Worm (Caenorhabditis elegans): ENCODE measurements around the gene kin-16.

Gene kin-16

DNA sequence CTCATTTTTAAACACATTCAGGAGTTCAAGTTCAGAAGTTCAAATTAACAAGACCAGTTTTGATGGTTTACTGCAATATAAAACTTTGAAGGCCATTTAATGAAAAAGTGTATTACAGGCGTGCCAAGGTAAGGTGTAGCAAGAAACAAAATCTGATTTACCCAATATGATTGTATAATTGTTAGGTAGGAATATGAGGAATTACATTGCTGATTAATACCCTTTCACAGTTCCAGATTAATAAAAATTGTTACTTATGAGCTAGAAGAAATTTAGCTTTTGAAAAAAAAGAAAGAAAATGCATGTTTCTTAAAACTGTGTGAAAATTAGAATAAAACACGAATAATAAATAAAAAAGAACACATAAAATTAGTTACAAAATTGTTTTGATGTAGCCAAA, 2.3 kb downstream of the kin-16 start, which contains the start of gene kin-15:
Gene kin-15 (minus strand): TSS at position 101 of the 400 bp plus-strand sequence.
- TF ChIP-seq drap-1 (GFP tag; optimal IDR thresholded peaks at IDR 0.05), result no peak
- no peak for TF ChIP-seq nhr-76 (tag; optimal IDR thresholded peaks at IDR 0.05)
- no peak for TF ChIP-seq lin-13 (tag; optimal IDR thresholded peaks at IDR 0.05)
- no peak for TF ChIP-seq ztf-11 (tag; optimal IDR thresholded peaks at IDR 0.05)
- TF ChIP-seq lsy-2 (tag; optimal IDR thresholded peaks at IDR 0.05), result no peak
- no peak for TF ChIP-seq sem-2 (GFP tag; optimal IDR thresholded peaks at IDR 0.05)
- no peak for TF ChIP-seq unc-62 (GFP tag; optimal IDR thresholded peaks at IDR 0.05)
- no peak for TF ChIP-seq tbx-8 (GFP tag; optimal IDR thresholded peaks at IDR 0.05)
- no peak for TF ChIP-seq nhr-12 (tag; optimal IDR thresholded peaks at IDR 0.05)
- no peak for TF ChIP-seq M03D4.4 (tag; optimal IDR thresholded peaks at IDR 0.05)
- TF ChIP-seq sptf-1 (tag; optimal IDR thresholded peaks at IDR 0.05), result no peak
- TF ChIP-seq ham-2 (GFP tag; optimal IDR thresholded peaks at IDR 0.05), result no peak
- no peak for TF ChIP-seq elt-3 (tag; optimal IDR thresholded peaks at IDR 0.05)
- TF ChIP-seq unc-39 (tag; optimal IDR thresholded peaks at IDR 0.05), result no peak
- TF ChIP-seq elt-1 (tag; optimal IDR thresholded peaks at IDR 0.05; ENCODE audit: borderline replicate concordance, insufficient read depth), result no peak
- TF ChIP-seq zip-8 (tag; optimal IDR thresholded peaks at IDR 0.05), result no peak

DNA sequence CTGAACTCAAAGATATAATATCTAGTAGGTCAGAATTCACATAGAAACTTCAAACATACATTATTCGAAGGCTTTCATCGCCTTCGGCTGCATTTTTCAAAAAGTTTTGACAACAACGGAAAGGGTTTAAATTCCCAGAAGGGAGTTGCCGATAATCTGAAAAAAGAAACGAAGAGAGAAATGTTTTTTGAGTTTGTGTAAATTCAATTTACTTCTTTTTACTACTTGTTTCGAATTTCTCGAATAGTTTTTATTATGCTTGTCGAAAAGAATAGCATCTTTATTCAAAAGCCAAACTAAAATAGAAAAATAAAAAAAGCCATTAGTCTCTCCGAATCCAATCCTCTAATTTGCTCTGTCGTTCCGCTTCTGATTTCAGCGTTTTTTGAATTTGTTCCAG, 4.8 kb downstream of the kin-16 start:
- TF ChIP-seq elt-3 (tag; optimal IDR thresholded peaks at IDR 0.05) (no peak), lsy-2 (tag; optimal IDR thresholded peaks at IDR 0.05) (no peak), ces-1 (GFP tag; optimal IDR thresholded peaks at IDR 0.05) (peak; percentile 27), lin-13 (tag; optimal IDR thresholded peaks at IDR 0.05) (no peak)

DNA sequence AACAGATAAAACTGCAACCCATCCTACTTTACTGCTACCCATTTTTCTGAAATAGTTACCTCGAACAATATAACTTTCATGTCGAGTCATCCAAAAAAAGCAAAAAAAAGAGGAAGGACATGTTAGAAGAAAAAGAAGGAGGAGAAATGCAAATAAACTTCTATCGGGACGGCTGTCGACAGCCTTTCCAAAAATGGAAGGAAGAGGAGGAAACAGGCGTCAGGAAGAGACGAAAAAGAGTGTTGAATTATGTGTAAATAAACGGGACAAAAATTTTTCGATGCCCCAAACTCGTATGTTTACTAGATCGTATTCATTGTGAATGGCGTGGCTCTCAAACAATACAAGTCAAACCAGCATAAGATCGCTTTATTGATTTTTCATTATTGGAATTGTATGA, 8.3 kb downstream of the kin-16 start, which contains the start of gene M176.5:
Gene M176.5 (minus strand): TSS at position 101 of the 400 bp plus-strand sequence.
- no peak for TF ChIP-seq ceh-39 (tag; optimal IDR thresholded peaks at IDR 0.05)
- TF ChIP-seq unc-62 (GFP tag; optimal IDR thresholded peaks at IDR 0.05), result no peak
- TF ChIP-seq sem-2 (GFP tag; optimal IDR thresholded peaks at IDR 0.05), result no peak
- no peak for TF ChIP-seq drap-1 (GFP tag; optimal IDR thresholded peaks at IDR 0.05)
- TF ChIP-seq pha-4 (tag; optimal IDR thresholded peaks at IDR 0.05), result no peak
- no peak for TF ChIP-seq M03D4.4 (tag; optimal IDR thresholded peaks at IDR 0.05)
- no peak for TF ChIP-seq ceh-43 (GFP tag; optimal IDR thresholded peaks at IDR 0.05)
- no peak for TF ChIP-seq tbx-8 (GFP tag; optimal IDR thresholded peaks at IDR 0.05)
- TF ChIP-seq hlh-1 (tag; optimal IDR thresholded peaks at IDR 0.05), result no peak
- no peak for TF ChIP-seq lin-32 (GFP tag; optimal IDR thresholded peaks at IDR 0.05)
- TF ChIP-seq zip-8 (tag; optimal IDR thresholded peaks at IDR 0.05), result no peak
- no peak for TF ChIP-seq nhr-12 (tag; optimal IDR thresholded peaks at IDR 0.05)
- TF ChIP-seq nhr-76 (tag; optimal IDR thresholded peaks at IDR 0.05), result no peak
- TF ChIP-seq bed-3 (GFP tag; optimal IDR thresholded peaks at IDR 0.05), result no peak

DNA sequence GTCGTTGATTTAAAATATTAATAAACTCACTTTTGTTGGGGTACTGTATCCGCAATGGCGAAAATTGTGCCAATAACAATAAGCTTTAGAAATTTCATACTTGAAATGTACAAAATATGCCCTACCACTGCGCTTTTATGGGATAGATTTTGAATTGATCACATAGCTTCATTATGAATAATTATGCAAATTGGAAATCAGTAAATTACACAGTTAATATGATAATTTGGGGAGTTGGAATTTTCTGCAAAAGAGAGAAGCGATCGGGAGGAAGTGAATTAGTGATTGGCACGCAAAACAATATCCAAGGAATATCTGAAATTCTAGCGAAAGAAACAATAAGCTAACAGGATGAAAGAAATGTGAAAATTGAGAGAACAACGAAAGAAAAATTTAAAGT, 9.8 kb downstream of the kin-16 start, which contains the start of gene M176.10:
Gene M176.10 (minus strand): TSS at position 101 of the 400 bp plus-strand sequence.
- TF ChIP-seq nhr-76 (tag; optimal IDR thresholded peaks at IDR 0.05), result no peak
- no peak for TF ChIP-seq mab-5 (tag; optimal IDR thresholded peaks at IDR 0.05)
- TF ChIP-seq tbx-8 (GFP tag; optimal IDR thresholded peaks at IDR 0.05), result no peak
- no peak for TF ChIP-seq mls-2 (tag; optimal IDR thresholded peaks at IDR 0.05)
- TF ChIP-seq cnd-1 (tag; optimal IDR thresholded peaks at IDR 0.05), result no peak
- TF ChIP-seq nhr-237 (tag; optimal IDR thresholded peaks at IDR 0.05), result no peak
- TF ChIP-seq nhr-2 (tag; optimal IDR thresholded peaks at IDR 0.05), result no peak
- TF ChIP-seq flh-1 (GFP tag; optimal IDR thresholded peaks at IDR 0.05), result no peak
- no peak for TF ChIP-seq bed-3 (GFP tag; optimal IDR thresholded peaks at IDR 0.05)
- no peak for TF ChIP-seq mep-1 (tag; optimal IDR thresholded peaks at IDR 0.05)
- TF ChIP-seq sem-2 (GFP tag; optimal IDR thresholded peaks at IDR 0.05), result no peak
- no peak for TF ChIP-seq ceh-39 (tag; optimal IDR thresholded peaks at IDR 0.05)
- no peak for TF ChIP-seq unc-39 (tag; optimal IDR thresholded peaks at IDR 0.05)

DNA sequence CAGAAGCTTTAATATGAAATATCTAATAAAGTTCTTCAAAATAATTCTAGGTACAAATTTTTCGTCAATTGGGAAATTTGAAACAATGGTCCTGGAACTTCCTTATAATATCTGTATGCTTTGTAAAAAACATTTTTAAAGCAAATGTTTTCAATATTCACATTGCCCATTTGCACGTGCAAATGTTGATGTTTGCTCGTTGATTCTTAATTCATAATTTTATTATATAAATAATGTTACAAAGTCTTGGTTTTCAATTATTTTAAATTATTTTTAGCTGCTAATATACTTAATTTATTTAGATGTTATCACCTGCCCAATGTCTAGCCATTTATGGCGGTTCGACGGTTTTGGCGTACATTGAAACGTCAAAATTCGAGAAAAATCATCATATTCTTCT, 13.9 kb downstream of the kin-16 start, which contains the start of gene M176.11:
Gene M176.11 (plus strand): TSS at position 301 of the 400 bp plus-strand sequence.
- TF ChIP-seq unc-120 (tag; optimal IDR thresholded peaks at IDR 0.05; ENCODE audit: poor library complexity, severe bottlenecking) (no peak), ham-2 (GFP tag; optimal IDR thresholded peaks at IDR 0.05) (no peak), pha-4 (tag; optimal IDR thresholded peaks at IDR 0.05) (no peak), ces-1 (GFP tag; optimal IDR thresholded peaks at IDR 0.05) (no peak), drap-1 (GFP tag; optimal IDR thresholded peaks at IDR 0.05) (no peak), ceh-43 (GFP tag; optimal IDR thresholded peaks at IDR 0.05) (no peak), nhr-76 (tag; optimal IDR thresholded peaks at IDR 0.05) (no peak), ceh-83 (GFP tag; optimal IDR thresholded peaks at IDR 0.05) (no peak), unc-39 (tag; optimal IDR thresholded peaks at IDR 0.05) (no peak), elt-3 (tag; optimal IDR thresholded peaks at IDR 0.05) (no peak), lsy-2 (tag; optimal IDR thresholded peaks at IDR 0.05) (no peak), cnd-1 (tag; optimal IDR thresholded peaks at IDR 0.05) (no peak), flh-1 (GFP tag; optimal IDR thresholded peaks at IDR 0.05) (no peak)

All from whole organism, mixed stage, embryonic.